Fruit fly (Drosophila melanogaster): Measurements from ENCODE around the gene CG7099.

CG7099 gene

DNA sequence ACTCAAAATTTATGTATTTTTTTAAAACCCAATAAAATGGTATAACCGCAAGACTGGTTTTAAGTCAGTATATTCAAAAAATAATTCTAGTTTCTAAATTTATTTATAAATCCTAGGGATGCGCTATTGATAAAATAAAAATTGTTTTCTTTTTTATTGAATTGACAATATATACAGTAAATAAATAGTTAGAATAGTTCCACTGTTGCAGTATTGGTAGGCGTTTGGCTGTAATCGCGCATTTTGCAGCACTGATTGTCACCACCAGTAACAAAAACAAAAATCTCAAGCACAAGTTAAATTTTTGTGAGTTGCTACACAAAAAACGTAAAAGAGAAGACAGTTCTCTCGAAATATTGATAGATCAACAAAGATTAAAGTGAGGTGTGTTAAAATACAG, 18.4 kb upstream of the CG7099 start, which contains the start of gene CG31855 (continued):
- 0 out of 2 replicates have a peak, but pooled peaks have one; percentile 25 for TF ChIP-seq Dref (GFP tag; IDR thresholded peaks at IDR 0.05)
- TF ChIP-seq vvl (GFP tag; IDR thresholded peaks at IDR 0.05): peak; percentile 92
- TF ChIP-seq knrl (GFP tag; IDR thresholded peaks at IDR 0.05; ENCODE audit: partially characterized antibody): 0 out of 3 replicates have a peak, but pooled peaks have one; percentile 25
- TF ChIP-seq CG1529 (GFP tag; optimal IDR thresholded peaks at IDR 0.05): peak; percentile 56
- peak; percentile 72 for TF ChIP-seq gcm2 (GFP tag; optimal IDR thresholded peaks at IDR 0.05)
- TF ChIP-seq ara (GFP tag; IDR thresholded peaks at IDR 0.05): peak; percentile 62; the same call in 1 of the 2 replicates
- peak; percentile 68 for TF ChIP-seq ewg (GFP tag; optimal IDR thresholded peaks at IDR 0.05)
- peak; percentile 74 for TF ChIP-seq trem (tag; optimal IDR thresholded peaks at IDR 0.05)
- peak; percentile 63 for TF ChIP-seq Ssrp (tag; optimal IDR thresholded peaks at IDR 0.05)
- TF ChIP-seq CG2116 (GFP tag; optimal IDR thresholded peaks at IDR 0.05): peak; percentile 41
- peak; percentile 77 for TF ChIP-seq E2f1 (GFP tag; IDR thresholded peaks at IDR 0.05)
- TF ChIP-seq Spps (tag; optimal IDR thresholded peaks at IDR 0.05): peak; percentile 43
- peak; percentile 64 for TF ChIP-seq Side (GFP tag; optimal IDR thresholded peaks at IDR 0.05)
- no peak for TF ChIP-seq CG10274 (GFP tag; optimal IDR thresholded peaks at IDR 0.05)
- TF ChIP-seq Bteb2 (GFP tag; optimal IDR thresholded peaks at IDR 0.05): peak; percentile 80
- TF ChIP-seq CG12659 (GFP tag; optimal IDR thresholded peaks at IDR 0.05): peak; percentile 91
- TF ChIP-seq CG8924 (tag; optimal IDR thresholded peaks at IDR 0.05): peak; percentile 82
- peak; percentile 76 for TF ChIP-seq Mad (GFP tag; optimal IDR thresholded peaks at IDR 0.05)
- peak; percentile 69 for TF ChIP-seq CG17912 (GFP tag; optimal IDR thresholded peaks at IDR 0.05)
- TF ChIP-seq tx (GFP tag; optimal IDR thresholded peaks at IDR 0.05): peak; percentile 68
- TF ChIP-seq Bdp1 (GFP tag; optimal IDR thresholded peaks at IDR 0.05): peak; percentile 88
- TF ChIP-seq MTF-1 (GFP tag; optimal IDR thresholded peaks at IDR 0.05; ENCODE audit: borderline replicate concordance): peak; percentile 69
- TF ChIP-seq Doc2 (GFP tag; IDR thresholded peaks at IDR 0.05): no peak
- TF ChIP-seq slou (GFP tag; optimal IDR thresholded peaks at IDR 0.05): peak; percentile 80
- TF ChIP-seq ash1 (GFP tag; optimal IDR thresholded peaks at IDR 0.05): no peak
- TF ChIP-seq CG33213 (GFP tag; optimal IDR thresholded peaks at IDR 0.05): peak; percentile 50
- peak; percentile 36 for TF ChIP-seq salm (tag; optimal IDR thresholded peaks at IDR 0.05)
- peak; percentile 89 for TF ChIP-seq Aef1 (GFP tag; IDR thresholded peaks at IDR 0.05)
- TF ChIP-seq CG3838 (GFP tag; optimal IDR thresholded peaks at IDR 0.05): peak; percentile 22
- peak; percentile 83 for TF ChIP-seq CG17328 (GFP tag; IDR thresholded peaks at IDR 0.05)
- peak; percentile 67 for TF ChIP-seq CrebB (tag; optimal IDR thresholded peaks at IDR 0.05)
- TF ChIP-seq CG31388 (GFP tag; optimal IDR thresholded peaks at IDR 0.05): peak; percentile 67
- peak; percentile 74 for TF ChIP-seq CG10462 (GFP tag; optimal IDR thresholded peaks at IDR 0.05)
- TF ChIP-seq CkIIα-i1 (GFP tag; IDR thresholded peaks at IDR 0.05): no peak
- 0 out of 2 replicates have a peak, but pooled peaks have one; percentile 9 for TF ChIP-seq Rx (GFP tag; IDR thresholded peaks at IDR 0.05)
- peak; percentile 85 for TF ChIP-seq CG15269 (tag; optimal IDR thresholded peaks at IDR 0.05)
- TF ChIP-seq CG11560 (tag; IDR thresholded peaks at IDR 0.05): no peak
- TF ChIP-seq sim (GFP tag; IDR thresholded peaks at IDR 0.05): no peak
- peak; percentile 81 for TF ChIP-seq kay (GFP tag; optimal IDR thresholded peaks at IDR 0.05)
- TF ChIP-seq HmgZ (tag; optimal IDR thresholded peaks at IDR 0.05): peak; percentile 85
- peak; percentile 66 for TF ChIP-seq Nf-YC (tag; optimal IDR thresholded peaks at IDR 0.05)
- TF ChIP-seq psq (GFP tag; optimal IDR thresholded peaks at IDR 0.05): peak; percentile 7
- peak; percentile 12 to 76 for TF ChIP-seq bsh (GFP tag; optimal IDR thresholded peaks at IDR 0.05)
- TF ChIP-seq CG13775 (GFP tag; optimal IDR thresholded peaks at IDR 0.05): peak; percentile 59
- peak; percentile 64 for TF ChIP-seq CG15696 (tag; optimal IDR thresholded peaks at IDR 0.05)
- TF ChIP-seq CG17829 (tag; optimal IDR thresholded peaks at IDR 0.05): peak; percentile 80
- no peak for TF ChIP-seq CG42726 (GFP tag; IDR thresholded peaks at IDR 0.05; ENCODE audit: partially characterized antibody)
- TF ChIP-seq sc (optimal IDR thresholded peaks at IDR 0.05): no peak
- peak; percentile 49 for TF ChIP-seq sc (GFP tag; optimal IDR thresholded peaks at IDR 0.05)
- TF ChIP-seq MBD-R2 (GFP tag; IDR thresholded peaks at IDR 0.05): peak; percentile 93
- TF ChIP-seq Fer2 (tag; optimal IDR thresholded peaks at IDR 0.05): peak; percentile 79

Measured in whole organism, embryonic.